Worm (Caenorhabditis elegans): ENCODE measurements around the gene T02D1.9.

Gene T02D1.9

DNA sequence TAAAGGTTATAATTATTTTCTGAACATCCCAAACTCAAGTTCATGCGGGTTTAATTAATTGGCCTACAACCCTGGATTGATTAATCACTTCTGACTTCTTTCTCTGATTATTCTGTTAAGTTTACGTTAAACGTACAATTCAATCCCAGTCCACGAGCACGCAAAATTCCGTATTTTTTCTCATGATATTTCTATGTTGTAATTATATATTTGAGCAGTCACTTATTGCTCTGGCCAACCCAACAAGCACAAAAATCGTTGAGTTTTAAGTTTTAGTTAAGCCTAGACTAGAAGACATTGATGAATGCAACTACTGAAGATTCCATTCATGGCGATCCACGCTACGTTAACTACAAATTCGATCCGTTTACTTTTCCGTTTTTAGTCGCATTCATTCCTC lies 11.5 kb downstream of the T02D1.9 start, which contains the start of gene sru-15:
TSS of gene sru-15 (plus strand) at position 301 of the 400 bp plus-strand sequence.
- TF ChIP-seq mab-5 (tag; optimal IDR thresholded peaks at IDR 0.05), result no peak
- no peak for TF ChIP-seq snpc-4 (tag; optimal IDR thresholded peaks at IDR 0.05)
- no peak for TF ChIP-seq cnd-1 (tag; optimal IDR thresholded peaks at IDR 0.05)
- no peak for TF ChIP-seq lsy-2 (tag; optimal IDR thresholded peaks at IDR 0.05)
- TF ChIP-seq unc-62 (GFP tag; optimal IDR thresholded peaks at IDR 0.05), result no peak
- no peak for TF ChIP-seq blmp-1 (tag; optimal IDR thresholded peaks at IDR 0.05)

DNA sequence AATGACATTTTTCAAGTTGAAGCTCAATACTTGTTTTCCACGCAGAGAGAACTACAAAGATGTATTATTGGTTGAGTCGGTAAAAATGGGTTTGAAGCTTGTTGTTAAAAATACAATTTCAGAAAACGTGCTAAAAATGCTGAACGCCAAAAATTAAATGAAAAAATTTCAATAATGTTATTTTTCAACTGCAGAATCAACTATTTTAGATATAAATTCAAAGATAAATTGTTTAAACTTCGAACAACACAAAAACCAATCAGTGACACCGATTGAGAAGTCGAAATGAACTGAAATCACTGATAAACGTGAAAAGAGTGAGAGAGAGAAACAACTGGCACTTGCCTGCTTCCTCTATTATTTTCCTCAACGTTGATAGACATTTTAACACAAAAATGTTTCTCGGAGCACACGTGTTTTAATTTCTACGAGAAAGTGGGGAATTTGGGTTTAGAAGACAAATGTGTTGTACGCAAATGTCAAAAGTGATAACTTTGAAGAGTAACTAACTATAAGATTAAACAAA lies 19.9 kb downstream of the T02D1.9 start, which contains the start of gene T02D1.8:
TSS of gene T02D1.8 (minus strand) at position 51 of the 526 bp plus-strand sequence.
- TF ChIP-seq hlh-1 (tag; optimal IDR thresholded peaks at IDR 0.05), result peak; percentile 25
- TF ChIP-seq zip-8 (tag; optimal IDR thresholded peaks at IDR 0.05), result no peak
- no peak for TF ChIP-seq lin-13 (tag; optimal IDR thresholded peaks at IDR 0.05)
- no peak for TF ChIP-seq mls-2 (tag; optimal IDR thresholded peaks at IDR 0.05)

DNA sequence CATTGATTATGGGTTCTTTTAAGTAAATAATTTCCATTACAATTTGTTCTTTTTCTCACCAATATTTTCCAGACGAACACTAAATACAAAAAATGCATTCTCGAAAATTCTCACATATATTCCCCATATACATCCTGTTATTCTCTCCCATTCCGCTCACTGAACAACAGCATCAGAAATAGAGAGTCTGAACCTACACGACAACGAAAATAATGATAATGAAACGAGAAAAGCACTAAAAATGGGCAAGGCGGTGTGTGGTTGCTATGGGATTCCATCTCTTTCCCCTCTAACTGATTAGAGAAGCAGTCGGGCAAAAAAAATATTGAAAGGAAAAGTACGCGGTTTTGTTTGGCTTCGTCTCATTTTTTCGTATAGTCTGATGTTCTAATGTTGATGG lies 24.3 kb downstream of the T02D1.9 start, which contains the start of gene C30H6.12:
TSS of gene C30H6.12 (plus strand) at position 301 of the 400 bp plus-strand sequence.
- TF ChIP-seq drap-1 (GFP tag; optimal IDR thresholded peaks at IDR 0.05) (no peak), nhr-237 (tag; optimal IDR thresholded peaks at IDR 0.05) (no peak), ztf-11 (tag; optimal IDR thresholded peaks at IDR 0.05) (no peak), flh-1 (GFP tag; optimal IDR thresholded peaks at IDR 0.05) (no peak), zip-8 (tag; optimal IDR thresholded peaks at IDR 0.05) (no peak), sptf-1 (tag; optimal IDR thresholded peaks at IDR 0.05) (no peak), nhr-28 (tag; optimal IDR thresholded peaks at IDR 0.05) (no peak), pha-4 (tag; optimal IDR thresholded peaks at IDR 0.05) (no peak), blmp-1 (tag; optimal IDR thresholded peaks at IDR 0.05) (no peak), unc-62 (GFP tag; optimal IDR thresholded peaks at IDR 0.05) (no peak), ceh-83 (GFP tag; optimal IDR thresholded peaks at IDR 0.05) (no peak), bed-3 (GFP tag; optimal IDR thresholded peaks at IDR 0.05) (no peak), mab-5 (tag; optimal IDR thresholded peaks at IDR 0.05) (no peak), mls-2 (tag; optimal IDR thresholded peaks at IDR 0.05) (no peak), cnd-1 (tag; optimal IDR thresholded peaks at IDR 0.05) (no peak), M03D4.4 (tag; optimal IDR thresholded peaks at IDR 0.05) (no peak), sem-2 (GFP tag; optimal IDR thresholded peaks at IDR 0.05) (no peak), ces-1 (GFP tag; optimal IDR thresholded peaks at IDR 0.05) (no peak), hlh-1 (tag; optimal IDR thresholded peaks at IDR 0.05) (no peak), tbx-8 (GFP tag; optimal IDR thresholded peaks at IDR 0.05) (no peak)

DNA sequence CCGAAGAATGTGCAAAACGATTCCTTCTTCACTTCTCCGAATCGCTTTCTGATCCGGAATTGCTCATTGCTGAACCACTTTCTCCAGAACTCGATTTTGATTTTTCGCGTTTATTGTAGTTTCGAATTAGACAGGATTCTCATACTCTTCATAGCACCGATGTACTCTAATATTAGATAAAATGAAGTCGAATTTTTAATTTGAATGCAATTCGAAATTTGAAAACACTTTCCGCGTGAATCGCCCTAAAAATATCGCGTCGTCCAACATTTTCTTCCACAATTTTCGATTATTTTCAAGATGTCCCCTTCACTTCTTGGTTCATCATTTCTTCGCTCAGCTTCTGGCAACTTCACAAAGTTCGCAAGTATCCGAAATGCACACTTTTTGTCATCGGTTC lies 25.4 kb downstream of the T02D1.9 start, which contains the start of gene C30H6.8:
TSS of gene C30H6.8 (plus strand) at position 301 of the 400 bp plus-strand sequence.
- no peak for TF ChIP-seq ces-1 (GFP tag; optimal IDR thresholded peaks at IDR 0.05)
- no peak for TF ChIP-seq nhr-237 (tag; optimal IDR thresholded peaks at IDR 0.05)
- no peak for TF ChIP-seq lin-13 (tag; optimal IDR thresholded peaks at IDR 0.05)
- TF ChIP-seq unc-62 (GFP tag; optimal IDR thresholded peaks at IDR 0.05), result no peak
- TF ChIP-seq snpc-4 (tag; optimal IDR thresholded peaks at IDR 0.05), result no peak

DNA sequence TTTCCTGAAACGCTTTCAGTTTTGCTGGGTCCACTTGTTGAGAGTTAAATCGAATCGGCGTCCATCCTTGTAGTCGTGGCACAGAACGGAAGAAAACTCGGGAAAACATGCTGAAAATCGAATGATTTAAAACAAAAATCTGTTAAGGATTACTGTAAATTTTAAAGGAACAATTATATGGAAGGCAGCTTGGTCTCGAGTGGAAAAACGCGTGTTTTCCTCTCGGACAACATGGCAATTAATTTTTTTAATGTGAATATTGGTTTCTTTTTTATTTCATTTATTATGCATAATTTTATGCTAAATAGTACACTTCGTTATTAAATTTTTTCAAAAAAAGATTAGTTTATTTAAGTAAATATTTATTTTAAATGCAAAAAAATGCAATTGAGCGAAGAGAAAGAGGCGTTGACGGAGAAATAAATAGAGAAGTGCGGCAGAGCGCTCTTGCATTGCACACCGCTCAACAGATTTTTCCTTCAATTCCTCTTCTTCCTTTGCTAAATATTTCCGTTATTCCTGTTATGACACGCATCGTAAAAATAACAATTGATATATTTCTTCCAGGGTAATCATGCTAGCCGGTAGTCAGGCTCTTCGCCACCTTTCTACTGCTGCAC lies 27.2 kb downstream of the T02D1.9 start, which contains the start of the genes C30H6.9 and dlat-2:
TSS of gene C30H6.9 (minus strand) at position 110 of the 620 bp plus-strand sequence.
TSS of gene dlat-2 (plus strand) at position 566 of the 620 bp plus-strand sequence.
- TF ChIP-seq ces-1 (GFP tag; optimal IDR thresholded peaks at IDR 0.05) (peak; percentile 41), zip-8 (tag; optimal IDR thresholded peaks at IDR 0.05) (no peak), elt-3 (tag; optimal IDR thresholded peaks at IDR 0.05) (no peak), mep-1 (tag; optimal IDR thresholded peaks at IDR 0.05) (peak; percentile 22), unc-62 (GFP tag; optimal IDR thresholded peaks at IDR 0.05) (no peak), pha-4 (tag; optimal IDR thresholded peaks at IDR 0.05) (peak; percentile 38), lsy-2 (tag; optimal IDR thresholded peaks at IDR 0.05) (peak; percentile 31)

DNA sequence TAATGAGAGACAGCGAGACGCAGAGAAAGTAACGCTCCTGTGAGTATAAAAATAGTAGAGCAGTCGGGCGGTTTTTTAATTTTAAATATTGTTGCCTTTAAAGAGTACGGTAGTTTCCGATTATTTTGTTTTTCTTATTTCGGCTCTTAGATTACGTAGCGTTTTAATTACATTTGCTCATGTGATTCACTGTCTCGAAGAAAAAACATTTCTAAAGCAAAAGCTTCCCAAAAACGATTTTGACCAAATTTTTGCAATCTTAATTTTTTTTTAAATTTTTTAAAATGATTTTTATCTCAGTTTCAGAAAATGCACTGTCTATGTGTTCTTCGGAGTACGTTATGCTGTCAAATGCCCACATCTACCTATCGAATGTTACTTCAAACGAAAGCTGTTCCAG lies 31.3 kb downstream of the T02D1.9 start, which contains the start of gene haf-1:
TSS of gene haf-1 (plus strand) at position 301 of the 400 bp plus-strand sequence.
- TF ChIP-seq zip-8 (tag; optimal IDR thresholded peaks at IDR 0.05) (no peak), sptf-1 (tag; optimal IDR thresholded peaks at IDR 0.05) (no peak), pha-4 (tag; optimal IDR thresholded peaks at IDR 0.05) (no peak), mls-2 (tag; optimal IDR thresholded peaks at IDR 0.05) (no peak), unc-39 (tag; optimal IDR thresholded peaks at IDR 0.05) (no peak), sem-2 (GFP tag; optimal IDR thresholded peaks at IDR 0.05) (no peak), nhr-2 (tag; optimal IDR thresholded peaks at IDR 0.05) (no peak), nhr-28 (tag; optimal IDR thresholded peaks at IDR 0.05) (no peak), lin-13 (tag; optimal IDR thresholded peaks at IDR 0.05) (no peak)

Data from whole organism, mixed stage, embryonic.